Fruit fly (Drosophila melanogaster): ENCODE data around the gene Dyrk2.
A peak's percentile ranks its signal among the peaks of the same experiment; 100 is the strongest.

Gene Dyrk2

DNA sequence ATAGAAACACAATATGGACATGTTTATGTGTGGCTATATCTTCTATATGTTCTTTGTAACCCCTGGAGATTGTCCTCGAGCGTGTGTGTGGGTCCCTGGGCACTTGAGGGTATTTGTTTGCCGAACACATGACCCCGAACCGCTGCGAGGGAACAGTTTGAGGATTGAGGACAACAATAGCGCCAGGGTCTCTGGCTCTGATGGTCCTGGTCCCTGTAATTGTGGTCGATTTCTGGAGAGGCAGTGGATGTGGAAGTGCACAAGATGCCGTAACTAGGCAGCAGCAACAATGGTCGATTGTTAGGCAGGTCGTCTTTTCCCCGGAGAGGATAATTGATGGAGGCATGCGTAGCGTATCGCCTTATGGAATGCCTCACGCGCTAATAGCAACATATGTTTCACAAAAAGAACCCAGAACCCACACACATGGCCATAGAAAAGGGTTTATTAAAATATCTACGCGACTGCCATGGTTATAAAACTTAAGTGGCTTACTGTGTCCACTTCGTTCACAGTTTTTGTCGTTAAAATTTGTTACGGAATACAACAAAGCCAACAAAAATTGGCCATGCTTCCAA, 31.2 kb upstream of the Dyrk2 start:
- TF ChIP-seq CG14655 (GFP tag; optimal IDR thresholded peaks at IDR 0.05) (no peak), CG32121 (GFP tag; IDR thresholded peaks at IDR 0.05) (no peak), D1 (tag; optimal IDR thresholded peaks at IDR 0.05) (no peak), Pif1A (GFP tag; optimal IDR thresholded peaks at IDR 0.05) (no peak), CG15710 (tag; optimal IDR thresholded peaks at IDR 0.05) (no peak), CG4496 (GFP tag; IDR thresholded peaks at IDR 0.05) (no peak), CG8159 (tag; optimal IDR thresholded peaks at IDR 0.05) (no peak), EcR (GFP tag; optimal IDR thresholded peaks at IDR 0.05) (no peak), CG8301 (tag; optimal IDR thresholded peaks at IDR 0.05) (no peak), CG17806 (tag; optimal IDR thresholded peaks at IDR 0.05) (no peak), CG10348 (GFP tag; IDR thresholded peaks at IDR 0.05) (no peak), rn (GFP tag; IDR thresholded peaks at IDR 0.05) (no peak), CG34367 (tag; optimal IDR thresholded peaks at IDR 0.05) (no peak), fd96Ca (GFP tag; IDR thresholded peaks at IDR 0.05) (no peak), Snoo (tag; optimal IDR thresholded peaks at IDR 0.05) (no peak), gl (tag; optimal IDR thresholded peaks at IDR 0.05) (no peak), CG9948 (tag; optimal IDR thresholded peaks at IDR 0.05) (no peak)

DNA sequence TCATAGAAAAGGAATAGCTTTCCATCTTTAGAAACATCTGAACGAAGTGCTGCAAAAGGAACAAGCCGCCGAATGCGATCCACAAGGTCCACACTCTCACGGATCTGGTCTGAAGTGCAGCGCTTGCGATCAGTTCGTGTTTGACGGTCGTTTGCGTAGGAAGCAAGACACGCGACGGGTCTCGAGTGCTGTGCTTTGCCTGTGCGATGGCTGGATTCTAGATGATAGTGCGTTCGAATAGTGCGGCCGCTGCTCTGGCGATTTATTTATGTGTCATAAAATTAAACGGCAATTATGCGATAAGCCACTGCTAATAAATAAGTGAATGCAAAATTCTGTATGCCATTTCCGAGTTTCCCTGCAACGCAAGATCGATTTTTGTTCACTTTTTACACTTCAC, 29.0 kb upstream of the Dyrk2 start, which contains the start of gene wb:
wb (plus strand) TSS at position 132 of the 400 bp plus-strand sequence.
- TF ChIP-seq D1 (tag; optimal IDR thresholded peaks at IDR 0.05) (no peak), gl (tag; optimal IDR thresholded peaks at IDR 0.05) (no peak), Ets98B (GFP tag; IDR thresholded peaks at IDR 0.05) (peak; percentile 19; the same call in 1 of the 2 replicates), CG13204 (GFP tag; optimal IDR thresholded peaks at IDR 0.05) (no peak), CG12605 (GFP tag; IDR thresholded peaks at IDR 0.05) (peak; percentile 30; the same call in 1 of the 2 replicates), CG4496 (GFP tag; IDR thresholded peaks at IDR 0.05) (peak; percentile 73), CG14655 (GFP tag; optimal IDR thresholded peaks at IDR 0.05) (no peak), CG8159 (tag; optimal IDR thresholded peaks at IDR 0.05) (no peak)

DNA sequence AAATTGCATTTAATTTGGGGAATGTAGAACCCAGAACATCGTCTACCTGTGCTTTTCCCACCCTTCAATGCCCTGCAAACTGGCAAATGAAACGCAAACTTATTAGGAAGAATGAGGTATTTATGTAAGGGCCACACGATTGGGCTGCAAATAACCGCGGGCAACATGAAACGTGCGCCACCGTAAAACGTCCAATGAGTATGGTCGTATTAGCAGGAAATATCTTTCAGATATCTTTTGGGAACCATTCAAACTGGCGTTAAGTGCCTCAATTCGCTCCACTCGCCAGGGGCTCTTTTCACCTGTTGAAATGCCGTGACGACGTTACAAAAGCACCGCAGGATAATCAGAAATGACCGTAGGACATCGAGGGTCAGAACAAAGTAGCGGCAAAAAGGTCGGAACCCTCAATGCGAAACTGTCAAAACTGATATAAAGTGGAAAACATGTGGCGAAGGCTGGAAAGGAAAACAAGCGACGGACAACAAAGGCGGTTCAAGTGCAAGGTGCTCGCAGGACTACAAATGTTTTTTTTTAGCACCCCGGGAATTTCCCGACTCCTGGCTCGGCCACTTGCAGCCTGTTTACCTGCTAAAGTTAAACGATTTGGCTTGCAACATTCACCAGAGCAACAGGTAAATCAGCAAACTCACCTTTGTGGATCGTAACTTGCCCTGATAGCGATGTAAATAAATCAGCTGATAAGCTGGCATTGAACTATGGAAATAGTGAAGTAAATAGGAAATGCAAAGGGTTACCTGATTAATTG, 28.0 kb upstream of the Dyrk2 start:
- TF ChIP-seq fd96Ca (GFP tag; IDR thresholded peaks at IDR 0.05), result no peak
- TF ChIP-seq Pif1B (GFP tag; optimal IDR thresholded peaks at IDR 0.05), result no peak
- no peak for TF ChIP-seq CG32121 (GFP tag; IDR thresholded peaks at IDR 0.05)
- TF ChIP-seq Ets98B (GFP tag; IDR thresholded peaks at IDR 0.05), result no peak
- TF ChIP-seq rn (GFP tag; IDR thresholded peaks at IDR 0.05), result no peak
- no peak for TF ChIP-seq CG9948 (tag; optimal IDR thresholded peaks at IDR 0.05)
- no peak for TF ChIP-seq CG8301 (tag; optimal IDR thresholded peaks at IDR 0.05)
- no peak for TF ChIP-seq CG13204 (GFP tag; optimal IDR thresholded peaks at IDR 0.05)
- no peak for TF ChIP-seq Snoo (tag; optimal IDR thresholded peaks at IDR 0.05)
- TF ChIP-seq CG8159 (tag; optimal IDR thresholded peaks at IDR 0.05), result no peak
- TF ChIP-seq CG12605 (GFP tag; IDR thresholded peaks at IDR 0.05), result no peak

DNA sequence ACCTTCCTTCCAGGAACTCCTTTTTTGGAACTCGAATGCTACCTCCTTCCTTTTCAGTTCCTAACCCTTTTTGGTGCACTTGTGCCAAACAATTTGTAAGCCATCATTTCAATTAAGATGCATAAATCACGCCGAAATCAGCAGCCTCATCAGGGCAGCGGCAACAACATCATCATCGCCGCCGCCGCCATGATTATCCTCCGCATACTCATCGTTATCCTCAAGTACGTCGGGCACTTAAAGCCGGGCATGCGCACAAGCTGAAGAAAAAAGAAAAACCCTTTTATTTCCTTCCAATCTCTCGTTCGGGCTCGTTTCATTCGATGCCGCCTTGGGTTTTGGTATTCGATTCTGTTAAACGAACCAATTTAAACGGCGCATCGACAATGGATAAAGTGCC, 27.0 kb upstream of the Dyrk2 start:
- TF ChIP-seq D1 (tag; optimal IDR thresholded peaks at IDR 0.05), result no peak
- TF ChIP-seq CG17806 (tag; optimal IDR thresholded peaks at IDR 0.05), result no peak
- TF ChIP-seq CG4496 (GFP tag; IDR thresholded peaks at IDR 0.05), result no peak
- no peak for TF ChIP-seq EcR (GFP tag; optimal IDR thresholded peaks at IDR 0.05)

DNA sequence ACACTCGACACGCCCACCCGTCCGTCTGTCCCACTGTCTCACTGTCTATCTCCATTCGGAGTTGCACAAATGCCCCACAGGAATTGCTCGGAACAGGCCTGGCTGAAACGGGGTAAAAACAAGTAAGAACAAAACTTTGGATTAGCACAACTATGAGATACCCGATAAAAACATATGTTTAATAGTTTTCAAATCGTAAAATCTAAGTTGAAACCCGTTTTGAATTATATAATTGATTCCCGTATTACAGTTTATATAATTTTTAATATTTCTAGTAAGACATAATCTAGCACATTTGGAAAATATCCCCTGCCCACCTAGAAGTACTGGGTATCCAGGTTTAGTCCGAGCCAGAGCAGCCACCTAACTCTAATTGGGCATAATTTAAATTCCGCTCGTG, 25.9 kb upstream of the Dyrk2 start:
- TF ChIP-seq CG8159 (tag; optimal IDR thresholded peaks at IDR 0.05) (no peak), Pif1A (GFP tag; optimal IDR thresholded peaks at IDR 0.05) (peak; percentile 29), Pif1B (GFP tag; optimal IDR thresholded peaks at IDR 0.05) (peak; percentile 22), CG9948 (tag; optimal IDR thresholded peaks at IDR 0.05) (peak; percentile 42), Ets98B (GFP tag; IDR thresholded peaks at IDR 0.05) (peak; percentile 77), CG8301 (tag; optimal IDR thresholded peaks at IDR 0.05) (peak; percentile 78), Snoo (tag; optimal IDR thresholded peaks at IDR 0.05) (no peak), CG4496 (GFP tag; IDR thresholded peaks at IDR 0.05) (peak; percentile 66; the same call in 1 of the 3 replicates), CG17806 (tag; optimal IDR thresholded peaks at IDR 0.05) (peak; percentile 25), CG34367 (tag; optimal IDR thresholded peaks at IDR 0.05) (no peak), CG14655 (GFP tag; optimal IDR thresholded peaks at IDR 0.05) (peak; percentile 82), D1 (tag; optimal IDR thresholded peaks at IDR 0.05) (no peak), EcR (GFP tag; optimal IDR thresholded peaks at IDR 0.05) (no peak), CG32121 (GFP tag; IDR thresholded peaks at IDR 0.05) (peak; percentile 50; the same call in 1 of the 2 replicates)

DNA sequence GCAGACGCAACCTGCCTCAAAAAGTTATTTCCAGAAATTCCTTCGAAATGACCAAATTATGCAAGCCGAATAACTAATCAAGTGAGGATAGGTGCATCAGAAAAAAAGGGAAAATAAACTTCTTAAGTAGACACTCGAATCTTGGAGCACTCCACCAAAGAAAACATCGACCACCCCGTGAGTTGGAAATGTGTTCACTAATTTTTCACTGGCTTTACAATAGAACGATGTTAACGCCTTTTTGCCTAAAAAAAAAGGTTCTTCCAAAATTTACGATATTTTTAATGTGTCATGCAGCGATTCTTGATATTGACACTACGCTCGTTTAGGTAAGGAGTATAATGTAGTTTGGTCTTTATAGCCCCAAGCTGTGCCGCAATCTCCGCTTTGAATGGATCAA, 24.7 kb upstream of the Dyrk2 start:
- no peak for TF ChIP-seq CG15710 (tag; optimal IDR thresholded peaks at IDR 0.05)
- TF ChIP-seq CG9948 (tag; optimal IDR thresholded peaks at IDR 0.05), result no peak
- TF ChIP-seq CG13204 (GFP tag; optimal IDR thresholded peaks at IDR 0.05), result no peak
- TF ChIP-seq CG4496 (GFP tag; IDR thresholded peaks at IDR 0.05), result no peak
- TF ChIP-seq CG14655 (GFP tag; optimal IDR thresholded peaks at IDR 0.05), result no peak
- no peak for TF ChIP-seq fd96Ca (GFP tag; IDR thresholded peaks at IDR 0.05)
- TF ChIP-seq Snoo (tag; optimal IDR thresholded peaks at IDR 0.05), result no peak
- no peak for TF ChIP-seq CG34367 (tag; optimal IDR thresholded peaks at IDR 0.05)
- TF ChIP-seq D1 (tag; optimal IDR thresholded peaks at IDR 0.05), result no peak
- TF ChIP-seq CG8301 (tag; optimal IDR thresholded peaks at IDR 0.05), result no peak
- no peak for TF ChIP-seq Pif1A (GFP tag; optimal IDR thresholded peaks at IDR 0.05)

All from whole organism, pupa.